Fruit fly (Drosophila melanogaster): ENCODE measurements around the gene Apc2.

Gene Apc2

DNA sequence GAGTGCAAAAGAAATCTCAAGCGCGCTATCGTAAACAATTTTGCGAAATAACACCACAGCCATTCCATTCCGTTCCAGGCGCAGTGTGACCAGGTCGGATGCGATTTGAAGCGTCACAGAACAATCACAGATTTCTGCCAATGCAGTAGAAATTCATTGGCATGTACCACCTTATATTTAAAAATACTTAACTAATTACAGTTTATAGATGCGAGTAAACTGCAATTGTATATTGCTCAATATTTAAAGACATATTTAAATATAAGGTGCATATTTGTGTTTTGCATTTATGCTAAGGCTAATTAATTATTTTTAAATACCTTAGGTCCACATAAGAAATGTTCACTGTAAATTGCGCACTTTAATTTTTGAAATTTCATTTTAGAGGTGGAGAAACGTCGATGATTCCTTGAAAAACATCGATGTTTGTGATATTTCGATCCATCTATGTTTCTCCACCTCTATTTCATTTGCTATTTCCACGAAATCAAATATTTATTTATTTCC is 29.7 kb downstream of the Apc2 start, which contains the start of the genes SMC6 and CG6204 (continued):
- TF ChIP-seq CG1602 (GFP tag; optimal IDR thresholded peaks at IDR 0.05) (peak; percentile 93), Blimp-1 (GFP tag; optimal IDR thresholded peaks at IDR 0.05) (peak; percentile 90), BEAF-32 (GFP tag; optimal IDR thresholded peaks at IDR 0.05) (peak; percentile 71), CG4730 (GFP tag; IDR thresholded peaks at IDR 0.05) (peak; percentile 94), CG30020 (tag; optimal IDR thresholded peaks at IDR 0.05) (peak; percentile 84), Side (GFP tag; optimal IDR thresholded peaks at IDR 0.05) (peak; percentile 76), caup (GFP tag; optimal IDR thresholded peaks at IDR 0.05; ENCODE audit: severe bottlenecking) (peak; percentile 89), kay (GFP tag; optimal IDR thresholded peaks at IDR 0.05) (peak; percentile 85), CG13296 (GFP tag; optimal IDR thresholded peaks at IDR 0.05) (peak; percentile 91), CG17361 (GFP tag; IDR thresholded peaks at IDR 0.05) (peak; percentile 97), NC2α (GFP tag; optimal IDR thresholded peaks at IDR 0.05) (peak; percentile 63), grau (tag; optimal IDR thresholded peaks at IDR 0.05) (peak; percentile 100), jigr1 (GFP tag; IDR thresholded peaks at IDR 0.05) (peak; percentile 82; the same call in 2 of the 3 replicates), gce (GFP tag; IDR thresholded peaks at IDR 0.05) (peak; percentile 92), CG2129 (GFP tag; IDR thresholded peaks at IDR 0.05; ENCODE audit: partially characterized antibody) (no peak), CG14441 (GFP tag; IDR thresholded peaks at IDR 0.05) (peak; percentile 95), maf-S (GFP tag; optimal IDR thresholded peaks at IDR 0.05) (peak; percentile 85), Rfx (GFP tag; IDR thresholded peaks at IDR 0.05) (peak; percentile 97), C15 (GFP tag; IDR thresholded peaks at IDR 0.05) (peak; percentile 81), CG3995 (GFP tag; optimal IDR thresholded peaks at IDR 0.05) (peak; percentile 79), CG18262 (tag; optimal IDR thresholded peaks at IDR 0.05) (peak; percentile 95), CG32772 (GFP tag; IDR thresholded peaks at IDR 0.05) (peak; percentile 95), Dbx (GFP tag; IDR thresholded peaks at IDR 0.05) (peak; percentile 95), nom (GFP tag; optimal IDR thresholded peaks at IDR 0.05) (peak; percentile 88), ase (GFP tag; IDR thresholded peaks at IDR 0.05) (peak; percentile 90), Ravus (GFP tag; IDR thresholded peaks at IDR 0.05) (peak; percentile 90), chinmo (GFP tag; IDR thresholded peaks at IDR 0.05; ENCODE audit: partially characterized antibody) (no peak), CG7372 (GFP tag; IDR thresholded peaks at IDR 0.05) (peak; percentile 92), PHDP (tag; optimal IDR thresholded peaks at IDR 0.05) (peak; percentile 96), psq (GFP tag; optimal IDR thresholded peaks at IDR 0.05) (peak; percentile 59), tio (GFP tag; optimal IDR thresholded peaks at IDR 0.05) (peak; percentile 92), lov (optimal IDR thresholded peaks at IDR 0.05) (no peak), lov (GFP tag; IDR thresholded peaks at IDR 0.05) (peak; percentile 89), CG12659 (GFP tag; optimal IDR thresholded peaks at IDR 0.05) (peak; percentile 96), Scr (GFP tag; IDR thresholded peaks at IDR 0.05; ENCODE audit: partially characterized antibody) (peak; percentile 59), tin (GFP tag; optimal IDR thresholded peaks at IDR 0.05) (peak; percentile 91), CG33213 (GFP tag; optimal IDR thresholded peaks at IDR 0.05) (peak; percentile 50), tna (GFP tag; IDR thresholded peaks at IDR 0.05; ENCODE audit: partially characterized antibody) (no peak), nerfin-2 (GFP tag; IDR thresholded peaks at IDR 0.05; ENCODE audit: partially characterized antibody) (no peak), rib (GFP tag; IDR thresholded peaks at IDR 0.05) (peak; percentile 90), CG8359 (GFP tag; optimal IDR thresholded peaks at IDR 0.05; ENCODE audit: borderline replicate concordance) (peak; percentile 61), CG9437 (GFP tag; optimal IDR thresholded peaks at IDR 0.05) (peak; percentile 84), E2f2 (GFP tag; IDR thresholded peaks at IDR 0.05) (peak; percentile 88), usp (GFP tag; optimal IDR thresholded peaks at IDR 0.05) (no peak), CG8765 (GFP tag; IDR thresholded peaks at IDR 0.05) (peak; percentile 82), CG17385 (GFP tag; optimal IDR thresholded peaks at IDR 0.05) (peak; percentile 90), shn (GFP tag; optimal IDR thresholded peaks at IDR 0.05) (peak; percentile 65), H15 (GFP tag; IDR thresholded peaks at IDR 0.05) (peak; percentile 92), mam (GFP tag; optimal IDR thresholded peaks at IDR 0.05) (peak; percentile 94), hth (optimal IDR thresholded peaks at IDR 0.05) (no peak), MTF-1 (GFP tag; optimal IDR thresholded peaks at IDR 0.05; ENCODE audit: borderline replicate concordance) (peak; percentile 78)

Data from whole organism, embryonic.